Fruit fly (Drosophila melanogaster) whole organism: Measurements from ENCODE around the gene Trs20.

Source experiments
- CG8478 ChIP-seq: fragments of >200 bp; optimal IDR thresholded peaks from 2 replicates; lab custom pipeline; 2018; ENCODE audit warnings: inconsistent platforms
- EcR ChIP-seq, 2 experiments: fragments of >200 bp; optimal IDR thresholded peaks; 2 replicates each; lab custom pipeline; 2017; ENCODE audit warnings: missing biosample characterization in 2 of 2, missing genetic modification characterization in 2 of 2, missing genetic modification reagents in 2 of 2
- psq ChIP-seq: fragments of >200 bp; optimal IDR thresholded peaks from 2 replicates; lab custom pipeline; 2017
- usp ChIP-seq: fragments of >200 bp; optimal IDR thresholded peaks from 2 replicates; lab custom pipeline; 2017; ENCODE audit warnings: missing biosample characterization, missing genetic modification characterization, mixed read lengths

DNA sequence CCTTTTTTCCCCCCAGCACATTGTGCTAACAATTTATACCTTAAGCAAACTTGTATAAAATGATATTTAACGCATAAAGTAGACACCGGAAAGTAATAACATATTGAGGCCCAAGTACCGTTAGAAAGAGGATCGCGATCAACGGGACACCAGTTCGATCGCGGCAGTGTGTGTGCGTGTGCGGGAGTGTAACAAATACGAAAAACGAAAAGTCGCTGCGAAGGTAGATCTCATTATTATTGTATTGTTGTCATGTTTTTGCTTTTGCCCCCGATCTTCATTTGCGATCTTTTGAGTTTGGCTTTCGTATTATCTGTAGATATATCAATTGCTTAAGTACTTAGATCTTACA lies 611 bp upstream of the Trs20 start:
- no peak for TF ChIP-seq psq (lab: Kevin White, UChicago)
- TF ChIP-seq CG8478 (lab: Kevin White, UChicago) = no peak
- no peak for TF ChIP-seq EcR (GFP tag; optimal IDR thresholded peaks at IDR 0.05; lab: Kevin White, UChicago)
- no peak for TF ChIP-seq usp (GFP tag; lab: Kevin White, UChicago)
